Worm (Caenorhabditis elegans) whole organism, L1 larva: Measurements from ENCODE around the gene eat-3.
A peak's percentile ranks its signal among the peaks of the same experiment; 100 is the strongest.

Source experiments
- C34B4.2 ChIP-seq: sonication (generic microtip); optimal IDR thresholded peaks from 2 replicates; lab custom pipeline; 2017; ENCODE audit warnings: mild to moderate bottlenecking, missing genetic modification characterization, missing compliant biosample characterization
- F16B12.6 ChIP-seq: fragments of 150-350 bp; optimal IDR thresholded peaks from 2 replicates; lab custom pipeline; 2014; ENCODE audit warnings: missing biosample characterization, missing genetic modification characterization
- aly-2 ChIP-seq: fragments of 150-350 bp; optimal IDR thresholded peaks from 2 replicates; lab custom pipeline; 2014; ENCODE audit warnings: missing biosample characterization, missing genetic modification characterization
- ama-1 ChIP-seq: fragments of 150-350 bp; optimal IDR thresholded peaks from 2 replicates; lab custom pipeline; 2014
- ceh-63 ChIP-seq: fragments of 200-800 bp; sonication (Bioruptor generic); optimal IDR thresholded peaks from 2 replicates; lab custom pipeline; 2018; ENCODE audit warnings: mild to moderate bottlenecking, missing genetic modification characterization, missing compliant biosample characterization
- ceh-8 ChIP-seq: fragments of 200-800 bp; sonication (Bioruptor generic); optimal IDR thresholded peaks from 2 replicates; lab custom pipeline; 2018; ENCODE audit warnings: mild to moderate bottlenecking, missing genetic modification characterization, moderate library complexity, missing compliant biosample characterization
- ceh-82 ChIP-seq, 3 experiments: fragments of 150-350 bp in 1 of 3; sonication (generic microtip) in 2 of 3; optimal IDR thresholded peaks; 2 replicates each; lab custom pipeline; 2014 to 2017; ENCODE audit warnings: missing biosample characterization in 3 of 3, missing genetic modification characterization in 3 of 3
- ceh-88 ChIP-seq: fragments of 200-800 bp; sonication (Bioruptor generic); IDR thresholded peaks from 2 replicates; pipeline ENCODE4 v1.3.6; 2022; ENCODE audit warnings: missing genetic modification characterization, missing compliant biosample characterization
- ces-1 ChIP-seq: fragments of 150-350 bp; optimal IDR thresholded peaks from 2 replicates; lab custom pipeline; 2014; ENCODE audit warnings: missing biosample characterization, missing genetic modification reagents, missing genetic modification characterization
- dpl-1 ChIP-seq, 3 experiments: fragments of 150-350 bp in 2 of 3; sonication (generic microtip) in 1 of 3; optimal IDR thresholded peaks; 2 replicates each; lab custom pipeline; 2014 to 2017; ENCODE audit warnings: missing biosample characterization in 3 of 3, missing genetic modification characterization in 3 of 3, missing genetic modification reagents in 3 of 3
- dsc-1 ChIP-seq: sonication (generic microtip); optimal IDR thresholded peaks from 2 replicates; lab custom pipeline; 2016; ENCODE audit warnings: mild to moderate bottlenecking, missing genetic modification characterization, missing compliant biosample characterization
- efl-1 ChIP-seq, 4 experiments: fragments of 150-350 bp; optimal IDR thresholded peaks in 3 of 4; peaks in 1 of 4; 1 replicate in 1 of 4; 2 replicates in 3 of 4; lab custom pipeline; 2014; ENCODE audit warnings: missing biosample characterization in 2 of 4, missing genetic modification characterization in 2 of 4, missing genetic modification reagents in 2 of 4
- efl-3 ChIP-seq: fragments of 200-800 bp; sonication (Bioruptor generic); optimal IDR thresholded peaks from 2 replicates; lab custom pipeline; 2018; ENCODE audit warnings: mild to moderate bottlenecking, missing genetic modification characterization, missing compliant biosample characterization
- egl-13 ChIP-seq: sonication (generic microtip); optimal IDR thresholded peaks from 2 replicates; lab custom pipeline; 2016; ENCODE audit warnings: missing genotype, missing genetic modification reagents, missing genetic modification characterization, missing compliant biosample characterization
- egl-27 ChIP-seq, 2 experiments: fragments of 150-350 bp in 1 of 2; sonication (generic microtip); optimal IDR thresholded peaks; 3 replicates each; lab custom pipeline; 2017 to 2018; ENCODE audit warnings: missing biosample characterization in 2 of 2, missing genetic modification characterization in 2 of 2, missing genetic modification reagents in 2 of 2
- fkh-10 ChIP-seq: sonication (generic microtip); optimal IDR thresholded peaks from 2 replicates; lab custom pipeline; 2017; ENCODE audit warnings: missing biosample characterization, missing genetic modification reagents, missing genetic modification characterization
- fkh-8 ChIP-seq: sonication (generic microtip); optimal IDR thresholded peaks from 2 replicates; lab custom pipeline; 2016; ENCODE audit warnings: mild to moderate bottlenecking, missing genetic modification characterization, missing compliant biosample characterization
- grh-1 ChIP-seq: fragments of 200-800 bp; sonication (Bioruptor generic); IDR thresholded peaks from 2 replicates; pipeline ENCODE4 v1.3.6; 2022; ENCODE audit warnings: missing genetic modification reagents, missing genetic modification characterization, missing compliant biosample characterization
- hlh-17 ChIP-seq: fragments of 200-800 bp; sonication (Bioruptor generic); optimal IDR thresholded peaks from 2 replicates; lab custom pipeline; 2018; ENCODE audit warnings: missing genetic modification characterization, mild to moderate bottlenecking, missing compliant biosample characterization, moderate library complexity, borderline replicate concordance
- irx-1 ChIP-seq: sonication (generic microtip); optimal IDR thresholded peaks from 2 replicates; lab custom pipeline; 2016; ENCODE audit warnings: missing genetic modification characterization, missing compliant biosample characterization
- isw-1 ChIP-seq: fragments of 200-800 bp; sonication (Bioruptor generic); IDR thresholded peaks from 2 replicates; pipeline ENCODE4 v1.3.6; 2022; ENCODE audit warnings: missing genetic modification characterization, missing compliant biosample characterization
- lin-35 ChIP-seq, 2 experiments: fragments of 150-350 bp; optimal IDR thresholded peaks; 2 replicates each; lab custom pipeline; 2014; ENCODE audit warnings: missing biosample characterization in 2 of 2, missing genetic modification characterization in 2 of 2, missing genetic modification reagents in 2 of 2
- lsy-2 ChIP-seq, 2 experiments: fragments of 150-350 bp; optimal IDR thresholded peaks; 2 replicates each; lab custom pipeline; 2014; ENCODE audit warnings: missing biosample characterization in 2 of 2, missing genetic modification characterization in 2 of 2
- mdl-1 ChIP-seq, 2 experiments: fragments of 150-350 bp; optimal IDR thresholded peaks; 2 replicates each; lab custom pipeline; 2014 to 2017; ENCODE audit warnings: missing biosample characterization in 2 of 2, missing genetic modification characterization in 2 of 2, inconsistent platforms in 1 of 2
- mef-2 ChIP-seq: fragments of 150-350 bp; optimal IDR thresholded peaks from 2 replicates; lab custom pipeline; 2014; ENCODE audit warnings: missing biosample characterization, missing genetic modification characterization
- nhr-11 ChIP-seq: fragments of 150-350 bp; optimal IDR thresholded peaks from 2 replicates; lab custom pipeline; 2014; ENCODE audit warnings: missing biosample characterization, missing genetic modification characterization
- nhr-12 ChIP-seq: sonication (generic microtip); optimal IDR thresholded peaks from 2 replicates; lab custom pipeline; 2017; ENCODE audit warnings: missing biosample characterization, missing genetic modification characterization
- nhr-19 ChIP-seq: fragments of 200-800 bp; sonication (Bioruptor generic); conservative IDR thresholded peaks from 2 replicates; pipeline ENCODE4 v1.3.6; 2022; ENCODE audit warnings: missing genetic modification characterization, missing compliant biosample characterization
- nhr-20 ChIP-seq: sonication (generic microtip); optimal IDR thresholded peaks from 2 replicates; lab custom pipeline; 2016; ENCODE audit warnings: mild to moderate bottlenecking, missing genetic modification characterization, missing compliant biosample characterization
- nhr-47 ChIP-seq: sonication (generic microtip); optimal IDR thresholded peaks from 2 replicates; lab custom pipeline; 2016; ENCODE audit warnings: mild to moderate bottlenecking, missing genetic modification characterization, moderate library complexity, missing compliant biosample characterization
- nhr-71 ChIP-seq: sonication (generic microtip); optimal IDR thresholded peaks from 2 replicates; lab custom pipeline; 2016; ENCODE audit warnings: mild to moderate bottlenecking, missing genetic modification characterization, moderate library complexity, missing compliant biosample characterization
- nhr-85 ChIP-seq: sonication (generic microtip); peaks from one replicate; lab custom pipeline; 2016; ENCODE audit warnings: missing genetic modification characterization, inconsistent platforms, missing compliant biosample characterization
- nhr-90 ChIP-seq: sonication (generic microtip); optimal IDR thresholded peaks from 2 replicates; lab custom pipeline; 2016; ENCODE audit warnings: mild to moderate bottlenecking, missing genetic modification characterization, missing compliant biosample characterization; ENCODE audit not compliant: poor library complexity
- pax-3 ChIP-seq: fragments of 200-800 bp; sonication (Bioruptor generic); optimal IDR thresholded peaks from 2 replicates; lab custom pipeline; 2018; ENCODE audit warnings: mild to moderate bottlenecking, missing genetic modification characterization, moderate library complexity, missing compliant biosample characterization
- rnt-1 ChIP-seq: sonication (generic microtip); optimal IDR thresholded peaks from 2 replicates; lab custom pipeline; 2016; ENCODE audit warnings: mild to moderate bottlenecking, missing genetic modification characterization, moderate library complexity, missing compliant biosample characterization
- snpc-4 ChIP-seq: fragments of 150-350 bp; optimal IDR thresholded peaks from 2 replicates; lab custom pipeline; 2014; ENCODE audit warnings: missing biosample characterization, missing genetic modification characterization
- snu-23 ChIP-seq: sonication (generic microtip); optimal IDR thresholded peaks from 2 replicates; lab custom pipeline; 2016; ENCODE audit warnings: missing genetic modification characterization, missing compliant biosample characterization
- sptf-1 ChIP-seq: fragments of 150-350 bp; optimal IDR thresholded peaks from 2 replicates; lab custom pipeline; 2014; ENCODE audit warnings: missing biosample characterization, missing genetic modification characterization
- swsn-7 ChIP-seq: sonication (generic microtip); optimal IDR thresholded peaks from 2 replicates; lab custom pipeline; 2016; ENCODE audit warnings: missing genetic modification characterization, missing compliant biosample characterization
- unc-86 ChIP-seq: sonication (generic microtip); optimal IDR thresholded peaks from 2 replicates; lab custom pipeline; 2016; ENCODE audit warnings: missing genetic modification characterization, missing compliant biosample characterization
- vab-15 ChIP-seq: sonication (generic microtip); optimal IDR thresholded peaks from 2 replicates; lab custom pipeline; 2017; ENCODE audit warnings: missing genotype, mild to moderate bottlenecking, missing genetic modification characterization, missing compliant biosample characterization
- xbp-1 ChIP-seq: sonication (generic microtip); optimal IDR thresholded peaks from 2 replicates; lab custom pipeline; 2016; ENCODE audit warnings: missing genetic modification characterization, missing compliant biosample characterization
- zag-1 ChIP-seq: fragments of 150-350 bp; optimal IDR thresholded peaks from 2 replicates; lab custom pipeline; 2014; ENCODE audit warnings: missing biosample characterization, missing genetic modification characterization
- ztf-4 ChIP-seq: fragments of 150-350 bp; optimal IDR thresholded peaks from 2 replicates; lab custom pipeline; 2014; ENCODE audit warnings: missing biosample characterization, missing genetic modification characterization

Gene eat-3

ce11 chrII:9284358-9285170, 40.1 kb upstream of the eat-3 start (continued):
- TF ChIP-seq mef-2 (no peak), mdl-1 (tag; optimal IDR thresholded peaks at IDR 0.05; lab: Kevin White, UChicago) (no peak)

ce11 chrII:9285171-9286025, 39.3 kb upstream of the eat-3 start, which contains the start of gene mtrr-1:
mtrr-1 (plus strand) TSS chrII:9285975.
- TF ChIP-seq fkh-10 (peak; percentile 15), hlh-17 (GFP tag; lab: Kevin White, UChicago) (peak; percentile 25), rnt-1 (tag; lab: Kevin White, UChicago) (peak; percentile 13), egl-27 (tag; optimal IDR thresholded peaks at IDR 0.05; lab: Kevin White, UChicago) (no peak), ceh-8 (GFP tag; lab: Kevin White, UChicago) (peak; percentile 9), nhr-71 (tag; lab: Kevin White, UChicago) (peak; percentile 55), dsc-1 (peak; percentile 28), nhr-11 (tag; lab: Kevin White, UChicago) (no peak), snu-23 (GFP tag; lab: Kevin White, UChicago) (peak; percentile 7), isw-1 (GFP tag; lab: Robert Waterston, UW) (no peak), vab-15 (no peak), nhr-85 (tag; lab: Kevin White, UChicago) (peak; percentile 67), efl-3 (GFP tag; lab: Kevin White, UChicago) (no peak), fkh-8 (no peak), swsn-7 (peak; percentile 9), grh-1 (GFP tag; lab: Robert Waterston, UW) (peak; percentile 27; the same call in 1 of the 2 replicates), irx-1 (tag; lab: Kevin White, UChicago) (no peak), ceh-82 (tag; optimal IDR thresholded peaks at IDR 0.05; lab: Kevin White, UChicago) (no peak), mef-2 (no peak), lsy-2 (tag; optimal IDR thresholded peaks at IDR 0.05; lab: Kevin White, UChicago) (peak; percentile 43 to 76), ces-1 (GFP tag; lab: Kevin White, UChicago) (no peak), ama-1 (lab: Kevin White, UChicago) (peak; percentile 59), ztf-4 (peak; percentile 5), nhr-19 (peak; percentile 49), egl-13 (tag; lab: Kevin White, UChicago) (peak; percentile 5), dpl-1 (GFP tag; optimal IDR thresholded peaks at IDR 0.05; lab: Kevin White, UChicago) (peak in 2 of 3 experiments; percentile 11 to 46), nhr-90 (tag; lab: Kevin White, UChicago) (no peak), ceh-63 (GFP tag; lab: Kevin White, UChicago) (no peak), C34B4.2 (tag; lab: Kevin White, UChicago) (no peak), xbp-1 (tag; lab: Kevin White, UChicago) (peak; percentile 20), nhr-47 (tag; lab: Kevin White, UChicago) (no peak), unc-86 (tag; lab: Kevin White, UChicago) (no peak), nhr-20 (tag; lab: Kevin White, UChicago) (no peak), efl-1 (optimal IDR thresholded peaks at IDR 0.05; lab: Kevin White, UChicago) (peak; percentile 38 to 41), efl-1 (GFP tag; optimal IDR thresholded peaks at IDR 0.05 in 1 of 2; lab: Kevin White, UChicago) (peak in 1 of 2 experiments; percentile 37), ceh-88 (no peak), F16B12.6 (peak; percentile 72), nhr-12 (tag; lab: Kevin White, UChicago) (no peak), sptf-1 (no peak), pax-3 (no peak), snpc-4 (no peak), zag-1 (tag; lab: Kevin White, UChicago) (no peak), aly-2 (peak; percentile 18), lin-35 (GFP tag; optimal IDR thresholded peaks at IDR 0.05; lab: Kevin White, UChicago) (peak; percentile 2 to 16)
